Fruit fly (Drosophila melanogaster) whole organism, prepupa: ENCODE measurements around the gene Cdc27.

Source experiments
- Blimp-1 ChIP-seq: fragments of 200-800 bp; sonication (Bioruptor generic); optimal IDR thresholded peaks from 3 replicates; lab custom pipeline; 2017; ENCODE audit warnings: missing biosample characterization, missing genetic modification characterization, mild to moderate bottlenecking, moderate library complexity, missing genetic modification reagents
- CG10631 ChIP-seq: fragments of 200-800 bp; sonication (Bioruptor generic); optimal IDR thresholded peaks from 2 replicates; lab custom pipeline; 2016; ENCODE audit warnings: missing biosample characterization, missing genetic modification characterization
- CG10669 ChIP-seq: fragments of 200-800 bp; sonication (Bioruptor generic); optimal IDR thresholded peaks from 3 replicates; lab custom pipeline; 2018; ENCODE audit warnings: missing biosample characterization, mild to moderate bottlenecking, missing genetic modification characterization, moderate library complexity
- CG11294 ChIP-seq: fragments of 200-800 bp; sonication (Bioruptor generic); IDR thresholded peaks from 2 replicates; pipeline ENCODE4 v1.3.6; 2022; ENCODE audit warnings: missing biosample characterization, missing genetic modification characterization
- CG11762 ChIP-seq: fragments of 200-800 bp; sonication (Bioruptor generic); optimal IDR thresholded peaks from 3 replicates; lab custom pipeline; 2016; ENCODE audit warnings: missing biosample characterization, missing genetic modification characterization; ENCODE audit not compliant: insufficient read depth
- CG11902 ChIP-seq: fragments of 200-800 bp; sonication (Bioruptor generic); optimal IDR thresholded peaks from 3 replicates; lab custom pipeline; 2016; ENCODE audit warnings: missing biosample characterization, missing genetic modification characterization
- CG15336 ChIP-seq: fragments of 200-800 bp; sonication (Bioruptor generic); IDR thresholded peaks from 2 replicates; pipeline ENCODE4 v1.3.6; 2022; ENCODE audit warnings: missing biosample characterization, missing genetic modification characterization
- CG1621 ChIP-seq: fragments of 200-800 bp; sonication (Bioruptor generic); optimal IDR thresholded peaks from 3 replicates; lab custom pipeline; 2018; ENCODE audit warnings: missing biosample characterization, mild to moderate bottlenecking, missing genetic modification characterization
- CG31627 ChIP-seq: fragments of 200-800 bp; sonication (Bioruptor generic); optimal IDR thresholded peaks from 3 replicates; lab custom pipeline; 2016; ENCODE audit warnings: missing biosample characterization, missing genetic modification characterization
- CG32006 ChIP-seq: fragments of 200-800 bp; sonication (Bioruptor generic); optimal IDR thresholded peaks from 3 replicates; lab custom pipeline; 2017; ENCODE audit warnings: missing biosample characterization, mild to moderate bottlenecking, missing genetic modification characterization
- CG4318 ChIP-seq: fragments of 200-800 bp; sonication (Bioruptor generic); optimal IDR thresholded peaks from 3 replicates; lab custom pipeline; 2017; ENCODE audit warnings: missing biosample characterization, mild to moderate bottlenecking, missing genetic modification characterization
- CG6163 ChIP-seq: fragments of 200-800 bp; sonication (Bioruptor generic); IDR thresholded peaks from 3 replicates; pipeline ENCODE4 v1.3.6; 2022; ENCODE audit warnings: missing biosample characterization, missing genetic modification characterization
- CG6276 ChIP-seq: fragments of 200-800 bp; sonication (Bioruptor generic); optimal IDR thresholded peaks from 2 replicates; lab custom pipeline; 2017; ENCODE audit warnings: missing biosample characterization, mild to moderate bottlenecking, missing genetic modification characterization
- CG6792 ChIP-seq: fragments of 200-800 bp; sonication (Bioruptor generic); optimal IDR thresholded peaks from 3 replicates; lab custom pipeline; 2016; ENCODE audit warnings: missing biosample characterization, missing genetic modification characterization
- CG6808 ChIP-seq: fragments of 200-800 bp; sonication (Bioruptor generic); optimal IDR thresholded peaks from 3 replicates; lab custom pipeline; 2017; ENCODE audit warnings: missing biosample characterization, missing genetic modification characterization, mild to moderate bottlenecking, moderate library complexity, missing genetic modification reagents
- CG6854 ChIP-seq: fragments of 200-800 bp; sonication (Bioruptor generic); optimal IDR thresholded peaks from 2 replicates; lab custom pipeline; 2017; ENCODE audit warnings: missing biosample characterization, mild to moderate bottlenecking, missing genetic modification characterization
- CG7368 ChIP-seq: fragments of 200-800 bp; sonication (Bioruptor generic); optimal IDR thresholded peaks from 3 replicates; lab custom pipeline; 2016; ENCODE audit warnings: missing biosample characterization, missing genetic modification characterization
- CG8119 ChIP-seq: fragments of 200-800 bp; sonication (Bioruptor generic); IDR thresholded peaks from 3 replicates; pipeline ENCODE4 v1.3.6; 2022; ENCODE audit warnings: missing biosample characterization, missing genetic modification characterization
- CG8319 ChIP-seq: fragments of 200-800 bp; sonication (Bioruptor generic); optimal IDR thresholded peaks from 3 replicates; lab custom pipeline; 2016; ENCODE audit warnings: missing biosample characterization, missing genetic modification characterization
- CG8632 ChIP-seq: fragments of 200-800 bp; sonication (Bioruptor generic); optimal IDR thresholded peaks from 3 replicates; lab custom pipeline; 2016; ENCODE audit warnings: missing biosample characterization, missing genetic modification characterization
- CG9139 ChIP-seq: fragments of 200-800 bp; sonication (Bioruptor generic); optimal IDR thresholded peaks from 3 replicates; lab custom pipeline; 2017; ENCODE audit warnings: missing biosample characterization, mild to moderate bottlenecking, missing genetic modification characterization
- Eip75B ChIP-seq: fragments of 200-800 bp; sonication (Bioruptor generic); optimal IDR thresholded peaks from 3 replicates; lab custom pipeline; 2016; ENCODE audit warnings: missing biosample characterization, missing genetic modification characterization
- Eip78C ChIP-seq: fragments of 200-800 bp; sonication (Bioruptor generic); peaks from one replicate; lab custom pipeline; 2016; ENCODE audit warnings: missing biosample characterization, missing genetic modification characterization
- Eip93F ChIP-seq: fragments of 200-800 bp; sonication (Bioruptor generic); optimal IDR thresholded peaks from 2 replicates; lab custom pipeline; 2016; ENCODE audit warnings: missing biosample characterization, mild to moderate bottlenecking, missing genetic modification characterization
- Ets21C ChIP-seq: fragments of 200-800 bp; sonication (Bioruptor generic); optimal IDR thresholded peaks from 3 replicates; lab custom pipeline; 2016; ENCODE audit warnings: missing biosample characterization, missing genetic modification characterization
- Ets96B ChIP-seq: fragments of 200-800 bp; optimal IDR thresholded peaks from 2 replicates; lab custom pipeline; 2019; ENCODE audit warnings: missing biosample characterization, mild to moderate bottlenecking, missing genetic modification characterization, moderate library complexity
- Gug ChIP-seq: fragments of 200-800 bp; sonication (Bioruptor generic); IDR thresholded peaks from 2 replicates; pipeline ENCODE4 v1.3.6; 2022; ENCODE audit warnings: missing biosample characterization, missing genetic modification characterization
- Hr38 ChIP-seq: sonication (Bioruptor generic); optimal IDR thresholded peaks from 2 replicates; lab custom pipeline; 2016; ENCODE audit warnings: missing biosample characterization, missing genetic modification characterization
- Hr4 ChIP-seq: fragments of 200-800 bp; sonication (Bioruptor generic); optimal IDR thresholded peaks from 3 replicates; lab custom pipeline; 2016; ENCODE audit warnings: missing biosample characterization, missing genetic modification characterization
- Lpt ChIP-seq: fragments of 200-800 bp; sonication (Bioruptor generic); optimal IDR thresholded peaks from 3 replicates; lab custom pipeline; 2016; ENCODE audit warnings: missing biosample characterization, missing genetic modification characterization
- Smox ChIP-seq: fragments of 200-800 bp; sonication (Bioruptor generic); optimal IDR thresholded peaks from 3 replicates; lab custom pipeline; 2016; ENCODE audit warnings: missing biosample characterization, missing genetic modification characterization
- Sox102F ChIP-seq: fragments of 200-800 bp; sonication (Bioruptor generic); optimal IDR thresholded peaks from 2 replicates; lab custom pipeline; 2016; ENCODE audit warnings: missing biosample characterization, mild to moderate bottlenecking, missing genetic modification characterization
- achi ChIP-seq: fragments of 200-800 bp; sonication (Bioruptor generic); optimal IDR thresholded peaks from 3 replicates; lab custom pipeline; 2016; ENCODE audit warnings: missing biosample characterization, missing genetic modification characterization
- acj6 ChIP-seq: fragments of 200-800 bp; sonication (Bioruptor generic); optimal IDR thresholded peaks from 3 replicates; lab custom pipeline; 2016; ENCODE audit warnings: missing biosample characterization, missing genetic modification characterization
- dac ChIP-seq: fragments of 200-800 bp; sonication (Bioruptor generic); optimal IDR thresholded peaks from 2 replicates; lab custom pipeline; 2017; ENCODE audit warnings: missing biosample characterization, mild to moderate bottlenecking, missing genetic modification characterization
- dsx ChIP-seq: fragments of 200-800 bp; optimal IDR thresholded peaks from 3 replicates; lab custom pipeline; 2019; ENCODE audit warnings: missing biosample characterization, mild to moderate bottlenecking, missing genetic modification characterization, moderate library complexity; ENCODE audit not compliant: poor library complexity, severe bottlenecking
- esn ChIP-seq: fragments of 200-800 bp; sonication (Bioruptor generic); optimal IDR thresholded peaks from 2 replicates; lab custom pipeline; 2016; ENCODE audit warnings: missing biosample characterization, mild to moderate bottlenecking, missing genetic modification characterization, moderate library complexity
- fd59A ChIP-seq: fragments of 200-800 bp; sonication (Bioruptor generic); optimal IDR thresholded peaks from 2 replicates; lab custom pipeline; 2017; ENCODE audit warnings: missing biosample characterization, mild to moderate bottlenecking, missing genetic modification characterization, missing genetic modification reagents
- fd85E ChIP-seq: fragments of 200-800 bp; sonication (Bioruptor generic); optimal IDR thresholded peaks from 3 replicates; lab custom pipeline; 2016; ENCODE audit warnings: missing biosample characterization, missing genetic modification characterization
- fkh ChIP-seq: fragments of 200-800 bp; sonication (Bioruptor generic); optimal IDR thresholded peaks from 3 replicates; lab custom pipeline; 2017; ENCODE audit warnings: missing biosample characterization, mild to moderate bottlenecking, missing genetic modification characterization, moderate library complexity
- lz ChIP-seq: fragments of 200-800 bp; sonication (Bioruptor generic); optimal IDR thresholded peaks from 3 replicates; lab custom pipeline; 2016; ENCODE audit warnings: missing biosample characterization, missing genetic modification characterization
- net ChIP-seq: fragments of 200-800 bp; sonication (Bioruptor generic); optimal IDR thresholded peaks from 3 replicates; lab custom pipeline; 2016; ENCODE audit warnings: missing biosample characterization, missing genetic modification characterization
- pdm3 ChIP-seq: fragments of 200-800 bp; sonication (Bioruptor generic); optimal IDR thresholded peaks from 3 replicates; lab custom pipeline; 2016; ENCODE audit warnings: missing biosample characterization, missing genetic modification characterization
- salr ChIP-seq, 2 experiments: fragments of 200-800 bp; sonication (Bioruptor generic); optimal IDR thresholded peaks; 3 replicates each; lab custom pipeline; 2016 to 2018; ENCODE audit warnings: missing biosample characterization in 2 of 2, missing genetic modification characterization in 2 of 2, mild to moderate bottlenecking in 1 of 2
- spab ChIP-seq: fragments of 200-800 bp; sonication (Bioruptor generic); optimal IDR thresholded peaks from 2 replicates; lab custom pipeline; 2017; ENCODE audit warnings: missing biosample characterization, mild to moderate bottlenecking, missing genetic modification characterization, missing genetic modification reagents
- ss ChIP-seq, 2 experiments: fragments of 200-800 bp; sonication (Bioruptor generic); optimal IDR thresholded peaks; 2 replicates in 1 of 2; 3 replicates in 1 of 2; lab custom pipeline; 2017 to 2018; ENCODE audit warnings: mild to moderate bottlenecking in 2 of 2, missing biosample characterization in 2 of 2, missing genetic modification characterization in 2 of 2, moderate library complexity in 1 of 2
- svp ChIP-seq: fragments of 200-800 bp; sonication (Bioruptor generic); peaks from one replicate; lab custom pipeline; 2016; ENCODE audit warnings: missing biosample characterization, missing genetic modification characterization
- vri ChIP-seq: fragments of 200-800 bp; sonication (Bioruptor generic); optimal IDR thresholded peaks from 3 replicates; lab custom pipeline; 2016; ENCODE audit warnings: missing biosample characterization, mild to moderate bottlenecking, missing genetic modification characterization

Cdc27 gene

DNA sequence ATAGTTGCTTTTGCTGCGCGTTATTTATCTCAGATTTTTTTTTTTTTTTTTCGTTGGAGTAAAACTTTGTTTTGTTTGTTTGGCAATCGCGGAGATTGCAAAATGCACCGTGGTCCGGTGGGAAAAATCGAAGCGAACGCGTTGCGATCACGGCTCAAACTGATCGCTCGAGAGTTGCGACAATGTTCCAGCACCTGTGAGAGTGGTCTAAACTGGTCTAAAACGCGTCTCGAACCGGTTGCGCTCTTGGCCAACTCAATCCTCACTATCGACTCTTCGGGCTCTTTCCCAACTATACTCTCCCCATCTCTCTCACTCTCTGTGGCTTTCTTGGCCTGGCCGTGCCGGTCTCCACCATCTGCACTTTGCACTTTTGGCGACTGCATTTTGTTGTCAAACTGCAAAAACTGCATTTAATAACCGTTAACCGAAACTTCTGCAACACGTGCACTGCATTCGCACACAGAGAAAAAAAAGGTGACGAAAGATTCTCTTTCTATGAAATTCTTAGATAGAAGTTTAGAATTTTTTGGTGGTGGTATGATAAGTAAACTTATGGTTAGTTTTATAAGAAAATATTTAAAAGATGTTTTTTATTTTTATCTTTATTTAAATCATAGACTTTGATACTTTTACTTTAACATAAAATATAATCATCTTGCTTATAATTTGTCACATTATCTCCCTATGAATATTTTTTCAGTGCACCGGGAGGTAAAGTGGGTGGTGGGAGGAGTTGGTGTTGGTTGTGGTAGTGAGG, 14.8 kb upstream of the Cdc27 start, which contains the start of gene CG14830 (continued):
- TF ChIP-seq salr (GFP tag; optimal IDR thresholded peaks at IDR 0.05; lab: Kevin White, UChicago) (no peak), CG6276 (GFP tag; lab: Kevin White, UChicago) (peak; percentile 81), CG11902 (GFP tag; lab: Kevin White, UChicago) (peak; percentile 32), CG1621 (tag; lab: Kevin White, UChicago) (peak; percentile 15), Lpt (GFP tag; lab: Kevin White, UChicago) (peak; percentile 83), Blimp-1 (GFP tag; lab: Kevin White, UChicago) (peak; percentile 49), dac (no peak), CG10669 (GFP tag; lab: Kevin White, UChicago) (peak; percentile 65), CG6792 (no peak), Ets21C (no peak), ss (GFP tag; optimal IDR thresholded peaks at IDR 0.05; lab: Kevin White, UChicago) (peak; percentile 30 to 48), Eip93F (GFP tag; lab: Kevin White, UChicago) (no peak), CG8119 (GFP tag; lab: Robert Waterston, UW) (peak; percentile 49), CG6854 (no peak)

DNA sequence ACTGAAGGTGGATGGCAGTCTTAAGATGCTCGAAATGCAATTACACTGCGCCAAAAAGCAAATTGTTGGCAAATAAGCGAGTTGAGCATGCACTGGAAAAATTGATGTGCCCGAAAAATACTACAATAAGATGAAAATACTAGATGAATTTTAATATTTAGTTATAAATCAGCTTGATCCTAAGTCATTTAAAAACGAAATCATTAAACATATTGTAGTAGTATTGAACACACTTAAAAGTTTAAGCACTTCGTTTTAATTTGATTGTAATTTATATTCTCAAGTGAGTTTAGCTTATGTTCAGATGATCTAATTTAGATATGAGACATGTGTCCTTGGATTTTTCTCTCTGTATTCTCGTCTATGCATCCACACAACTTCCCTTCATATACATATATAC, 13.3 kb upstream of the Cdc27 start:
- TF ChIP-seq vri (no peak), Smox (GFP tag; lab: Kevin White, UChicago) (no peak), Hr4 (GFP tag; lab: Kevin White, UChicago) (peak; percentile 63), fd59A (GFP tag; lab: Kevin White, UChicago) (peak; percentile 21), Ets96B (peak; percentile 52), CG8119 (GFP tag; lab: Robert Waterston, UW) (peak; percentile 63; the same call in 2 of the 3 replicates), CG8319 (GFP tag; lab: Kevin White, UChicago) (peak; percentile 30), CG15336 (peak; percentile 69), CG9139 (GFP tag; lab: Kevin White, UChicago) (peak; percentile 45), CG32006 (GFP tag; lab: Kevin White, UChicago) (peak; percentile 56), CG4318 (peak; percentile 51), fd85E (GFP tag; lab: Kevin White, UChicago) (no peak), CG11762 (GFP tag; lab: Kevin White, UChicago) (peak; percentile 43), CG10669 (GFP tag; lab: Kevin White, UChicago) (peak; percentile 67), Sox102F (no peak), Gug (GFP tag; lab: Robert Waterston, UW) (peak; percentile 15; the same call in 1 of the 2 replicates), CG10631 (GFP tag; lab: Kevin White, UChicago) (peak; percentile 51), CG6854 (no peak), acj6 (GFP tag; lab: Kevin White, UChicago) (peak; percentile 23), pdm3 (peak; percentile 32), lz (GFP tag; lab: Kevin White, UChicago) (no peak), Eip75B (GFP tag; lab: Kevin White, UChicago) (peak; percentile 25), CG6163 (GFP tag; lab: Robert Waterston, UW) (peak; percentile 59; the same call in 1 of the 3 replicates), Lpt (GFP tag; lab: Kevin White, UChicago) (no peak), CG8632 (GFP tag; lab: Kevin White, UChicago) (peak; percentile 40), CG1621 (tag; lab: Kevin White, UChicago) (no peak), spab (GFP tag; lab: Kevin White, UChicago) (peak; percentile 67), net (peak; percentile 44), CG6808 (GFP tag; lab: Kevin White, UChicago) (peak; percentile 71), esn (GFP tag; lab: Kevin White, UChicago) (peak; percentile 22), Eip93F (GFP tag; lab: Kevin White, UChicago) (no peak), CG11294 (GFP tag; lab: Robert Waterston, UW) (no peak), dsx (GFP tag; lab: Kevin White, UChicago) (peak; percentile 54), Eip78C (GFP tag; lab: Kevin White, UChicago) (peak; percentile 91), Hr38 (GFP tag; lab: Kevin White, UChicago) (no peak), achi (peak; percentile 53), svp (GFP tag; lab: Kevin White, UChicago) (peak; percentile 60), CG31627 (GFP tag; lab: Kevin White, UChicago) (no peak), fkh (GFP tag; lab: Kevin White, UChicago) (no peak), CG7368 (GFP tag; lab: Kevin White, UChicago) (peak; percentile 35)
